Worm (Caenorhabditis elegans): ENCODE measurements around the gene F25H9.2.

Gene F25H9.2

DNA sequence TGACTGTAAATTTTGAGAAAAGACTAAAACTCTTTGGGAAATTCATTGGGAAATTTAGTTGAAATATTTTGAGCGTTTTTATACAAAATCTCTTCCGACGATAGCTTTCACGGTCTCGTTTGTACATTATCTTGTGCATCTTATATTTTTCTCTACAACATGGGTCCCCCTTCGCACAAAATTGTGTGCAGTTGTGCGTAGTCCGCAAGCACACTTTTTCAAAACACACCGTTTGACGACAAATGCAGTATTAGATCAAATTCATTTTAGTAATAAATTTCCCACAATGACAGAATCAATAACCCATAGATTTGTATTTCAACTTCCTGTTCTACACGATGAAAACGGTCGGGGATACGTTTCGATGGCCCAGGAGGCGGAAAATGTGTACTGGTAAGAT lies at the start of gene F25H9.2:
Gene F25H9.2 (plus strand): TSS at position 226 of the 400 bp plus-strand sequence.
- TF ChIP-seq somi-1 (GFP tag; optimal IDR thresholded peaks at IDR 0.05) (no peak), lin-40 (tag; optimal IDR thresholded peaks at IDR 0.05) (no peak), zfh-2 (GFP tag; conservative IDR thresholded peaks at IDR 0.05) (no peak), ztf-28 (GFP tag; IDR thresholded peaks at IDR 0.05) (no peak), dpl-1 (GFP tag; optimal IDR thresholded peaks at IDR 0.05) (no peak), ceh-40 (GFP tag; IDR thresholded peaks at IDR 0.05) (no peak), lsy-27 (tag; optimal IDR thresholded peaks at IDR 0.05; ENCODE audit: borderline replicate concordance, insufficient read depth) (no peak), mel-28 (tag; optimal IDR thresholded peaks at IDR 0.05; ENCODE audit: borderline replicate concordance) (no peak), ztf-3 (GFP tag; optimal IDR thresholded peaks at IDR 0.05) (no peak), Y79H2A.3 (GFP tag; conservative IDR thresholded peaks at IDR 0.05) (no peak)

ce11 chrV:13408440-13408839 lies 49.4 kb upstream of the F25H9.2 start:
- 0 out of 2 replicates have a peak, but pooled peaks have one; percentile 6 for TF ChIP-seq attf-3 (GFP tag; conservative IDR thresholded peaks at IDR 0.05)
- no peak for TF ChIP-seq ceh-79 (tag; optimal IDR thresholded peaks at IDR 0.05)
- 0 out of 2 replicates have a peak, but pooled peaks have one; percentile 46 for TF ChIP-seq Y53G8AR.9 (GFP tag; conservative IDR thresholded peaks at IDR 0.05)

- TF ChIP-seq F22D6.2 (tag; optimal IDR thresholded peaks at IDR 0.05), result no peak
- peak; percentile 5 for TF ChIP-seq unc-130 (GFP tag; optimal IDR thresholded peaks at IDR 0.05)
- TF ChIP-seq attf-3 (GFP tag; conservative IDR thresholded peaks at IDR 0.05), result 0 out of 2 replicates have a peak, but pooled peaks have one; percentile 13
- TF ChIP-seq xnd-1 (tag; optimal IDR thresholded peaks at IDR 0.05), result peak; percentile 35
- peak; percentile 26 for TF ChIP-seq dpl-1 (GFP tag; optimal IDR thresholded peaks at IDR 0.05)
- TF ChIP-seq lsl-1 (GFP tag; optimal IDR thresholded peaks at IDR 0.05), result peak; percentile 20
- TF ChIP-seq K11D2.4 (GFP tag; IDR thresholded peaks at IDR 0.05), result no peak
- peak; percentile 9 for TF ChIP-seq ZK185.1 (tag; optimal IDR thresholded peaks at IDR 0.05; ENCODE audit: poor library complexity, severe bottlenecking)
- TF ChIP-seq lin-35 (GFP tag; optimal IDR thresholded peaks at IDR 0.05), result peak in 2 of 3 experiments; percentile 5 to 67
- TF ChIP-seq aptf-2 (GFP tag; conservative IDR thresholded peaks at IDR 0.05), result 0 out of 2 replicates have a peak, but pooled peaks have one; percentile 23
- TF ChIP-seq ztf-28 (GFP tag; IDR thresholded peaks at IDR 0.05), result 0 out of 2 replicates have a peak, but pooled peaks have one; percentile 11
- peak; percentile 48 for TF ChIP-seq efl-1 (GFP tag; optimal IDR thresholded peaks at IDR 0.05)
- no peak for TF ChIP-seq nhr-90 (tag; optimal IDR thresholded peaks at IDR 0.05)
- peak; percentile 83 for TF ChIP-seq lin-54 (GFP tag; optimal IDR thresholded peaks at IDR 0.05)
- peak; percentile 37; the same call in 1 of the 2 replicates for TF ChIP-seq ceh-91 (GFP tag; IDR thresholded peaks at IDR 0.05)
- TF ChIP-seq madf-8 (GFP tag; conservative IDR thresholded peaks at IDR 0.05), result peak; percentile 41; the same call in 1 of the 2 replicates
Observed at ce11 chrV:13409089-13409488, 48.8 kb upstream of the F25H9.2 start.

DNA sequence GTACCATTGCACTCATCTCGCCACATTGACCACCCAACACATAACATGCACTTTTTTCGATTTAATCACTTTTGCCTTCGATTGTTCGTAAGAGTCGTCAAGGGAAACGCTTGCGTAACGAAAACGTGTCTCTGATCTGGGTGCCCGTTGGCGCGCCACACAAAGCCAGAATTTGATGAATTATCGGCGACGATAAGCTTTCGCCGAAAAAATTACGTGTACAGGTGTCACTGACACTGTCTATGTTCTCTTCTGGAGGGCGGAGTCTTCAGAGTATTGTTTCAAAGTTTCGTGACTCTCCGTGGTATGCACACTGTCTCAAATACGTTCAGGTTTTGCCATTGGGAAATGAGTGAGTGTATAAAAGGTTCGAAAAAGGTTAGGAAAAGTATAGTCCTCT lies 47.2 kb upstream of the F25H9.2 start, which contains the start of gene F53F1.4:
Gene F53F1.4 (plus strand): TSS at position 390 of the 400 bp plus-strand sequence.
- TF ChIP-seq B0261.1 (tag; optimal IDR thresholded peaks at IDR 0.05), result no peak
- 0 out of 2 replicates have a peak, but pooled peaks have one; percentile 37 for TF ChIP-seq ztf-28 (GFP tag; IDR thresholded peaks at IDR 0.05)
- TF ChIP-seq sdz-38 (tag; optimal IDR thresholded peaks at IDR 0.05), result no peak
- no peak for TF ChIP-seq Y67H2A.10 (GFP tag; conservative IDR thresholded peaks at IDR 0.05)
- no peak for TF ChIP-seq lir-1 (GFP tag; conservative IDR thresholded peaks at IDR 0.05)
- no peak for TF ChIP-seq F57C9.4 (tag; optimal IDR thresholded peaks at IDR 0.05)

All from whole organism, young adult.